Worm (Caenorhabditis elegans) whole organism, L3 larva: ENCODE data around the gene F43C1.7.

Experiments used
- R02D3.7 ChIP-seq: fragments of 150-350 bp; optimal IDR thresholded peaks from 2 replicates; lab custom pipeline; 2014; ENCODE audit warnings: missing biosample characterization, missing genetic modification characterization
- ZK546.5 ChIP-seq: sonication (generic microtip); optimal IDR thresholded peaks from 2 replicates; lab custom pipeline; 2017; ENCODE audit warnings: missing biosample characterization, missing genetic modification characterization
- aly-2 ChIP-seq: fragments of 150-350 bp; optimal IDR thresholded peaks from 2 replicates; lab custom pipeline; 2014; ENCODE audit warnings: missing biosample characterization, missing genetic modification characterization
- ama-1 ChIP-seq: fragments of 150-350 bp; optimal IDR thresholded peaks from 2 replicates; lab custom pipeline; 2018
- ceh-16 ChIP-seq: sonication (generic microtip); optimal IDR thresholded peaks from 2 replicates; lab custom pipeline; 2017; ENCODE audit warnings: missing biosample characterization, missing genetic modification characterization
- ceh-28 ChIP-seq: fragments of 150-350 bp; optimal IDR thresholded peaks from 2 replicates; lab custom pipeline; 2014; ENCODE audit warnings: missing biosample characterization, missing genetic modification reagents, missing genetic modification characterization
- ceh-82 ChIP-seq: fragments of 150-350 bp; optimal IDR thresholded peaks from 2 replicates; lab custom pipeline; 2014; ENCODE audit warnings: missing biosample characterization, missing genetic modification characterization
- ceh-9 ChIP-seq: sonication (generic microtip); optimal IDR thresholded peaks from 2 replicates; lab custom pipeline; 2018; ENCODE audit warnings: missing biosample characterization, missing genetic modification characterization
- egl-27 ChIP-seq: sonication (generic microtip); optimal IDR thresholded peaks from 4 replicates; lab custom pipeline; 2017; ENCODE audit warnings: missing biosample characterization, missing genetic modification reagents, missing genetic modification characterization
- egl-5 ChIP-seq: fragments of 150-350 bp; optimal IDR thresholded peaks from 2 replicates; lab custom pipeline; 2017; ENCODE audit warnings: missing biosample characterization, missing genetic modification reagents, missing genetic modification characterization, inconsistent platforms
- elt-1 ChIP-seq: fragments of 150-350 bp; optimal IDR thresholded peaks from 2 replicates; lab custom pipeline; 2014; ENCODE audit warnings: missing biosample characterization, missing genetic modification characterization
- elt-2 ChIP-seq: sonication (generic microtip); optimal IDR thresholded peaks from 2 replicates; lab custom pipeline; 2016; ENCODE audit warnings: missing genetic modification reagents, mild to moderate bottlenecking, missing genetic modification characterization, missing compliant biosample characterization
- elt-3 ChIP-seq, 3 experiments: fragments of 150-350 bp in 1 of 3; sonication (generic microtip) in 2 of 3; optimal IDR thresholded peaks; 2 replicates in 2 of 3; 4 replicates in 1 of 3; lab custom pipeline; 2014 to 2017; ENCODE audit warnings: missing biosample characterization in 3 of 3, missing genetic modification characterization in 3 of 3
- eor-1 ChIP-seq, 2 experiments: fragments of 150-350 bp; optimal IDR thresholded peaks; 2 replicates each; lab custom pipeline; 2014 to 2018; ENCODE audit warnings: missing biosample characterization in 2 of 2, missing genetic modification characterization in 2 of 2
- fkh-10 ChIP-seq: sonication (generic microtip); optimal IDR thresholded peaks from 2 replicates; lab custom pipeline; 2017; ENCODE audit warnings: missing biosample characterization, missing genetic modification reagents, missing genetic modification characterization
- fkh-2 ChIP-seq: fragments of 150-350 bp; optimal IDR thresholded peaks from 2 replicates; lab custom pipeline; 2014; ENCODE audit warnings: missing biosample characterization, missing genetic modification reagents, missing genetic modification characterization
- fos-1 ChIP-seq: fragments of 150-350 bp; optimal IDR thresholded peaks from 2 replicates; lab custom pipeline; 2014; ENCODE audit warnings: missing biosample characterization, missing genetic modification characterization
- hmg-11 ChIP-seq: sonication (generic microtip); optimal IDR thresholded peaks from 2 replicates; lab custom pipeline; 2016; ENCODE audit warnings: missing genetic modification characterization, missing compliant biosample characterization
- jun-1 ChIP-seq: fragments of 150-350 bp; optimal IDR thresholded peaks from 2 replicates; lab custom pipeline; 2014; ENCODE audit warnings: missing biosample characterization, missing genetic modification reagents, missing genetic modification characterization
- lin-15B ChIP-seq: fragments of 150-350 bp; optimal IDR thresholded peaks from 2 replicates; lab custom pipeline; 2014; ENCODE audit warnings: missing biosample characterization, missing genetic modification characterization
- lin-39 ChIP-seq: fragments of 150-350 bp; optimal IDR thresholded peaks from 2 replicates; lab custom pipeline; 2018; ENCODE audit warnings: missing biosample characterization, missing genetic modification reagents, missing genetic modification characterization
- lsy-12 ChIP-seq: sonication (generic microtip); optimal IDR thresholded peaks from 2 replicates; lab custom pipeline; 2016; ENCODE audit warnings: mild to moderate bottlenecking, missing genetic modification characterization, missing compliant biosample characterization
- mdl-1 ChIP-seq: fragments of 150-350 bp; optimal IDR thresholded peaks from 2 replicates; lab custom pipeline; 2014; ENCODE audit warnings: missing biosample characterization, missing genetic modification characterization
- mml-1 ChIP-seq: fragments of 150-350 bp; sonication (generic microtip); optimal IDR thresholded peaks from 3 replicates; lab custom pipeline; 2014; ENCODE audit warnings: missing biosample characterization, missing genetic modification characterization
- nfya-1 ChIP-seq: sonication (generic microtip); optimal IDR thresholded peaks from 2 replicates; lab custom pipeline; 2017; ENCODE audit warnings: missing genetic modification characterization, mild to moderate bottlenecking, missing compliant biosample characterization, antibody characterized with exemption, moderate library complexity; ENCODE audit not compliant: insufficient read depth
- nhr-11 ChIP-seq: fragments of 150-350 bp; optimal IDR thresholded peaks from 2 replicates; lab custom pipeline; 2014; ENCODE audit warnings: missing biosample characterization, missing genetic modification characterization
- nhr-23 ChIP-seq: fragments of 150-350 bp; optimal IDR thresholded peaks from 2 replicates; lab custom pipeline; 2014; ENCODE audit warnings: missing biosample characterization, missing genetic modification reagents, missing genetic modification characterization
- nhr-237 ChIP-seq: fragments of 150-350 bp; optimal IDR thresholded peaks from 2 replicates; lab custom pipeline; 2014; ENCODE audit warnings: missing biosample characterization, missing genetic modification characterization
- nhr-25 ChIP-seq: sonication (generic microtip); optimal IDR thresholded peaks from 2 replicates; lab custom pipeline; 2017; ENCODE audit warnings: missing biosample characterization, missing genetic modification characterization
- nhr-28 ChIP-seq: fragments of 150-350 bp; optimal IDR thresholded peaks from 2 replicates; lab custom pipeline; 2014; ENCODE audit warnings: missing biosample characterization, missing genetic modification characterization
- nhr-43 ChIP-seq: sonication (generic microtip); optimal IDR thresholded peaks from 2 replicates; lab custom pipeline; 2016; ENCODE audit warnings: mild to moderate bottlenecking, missing genetic modification characterization, missing compliant biosample characterization; ENCODE audit not compliant: poor library complexity, severe bottlenecking
- nhr-67 ChIP-seq: fragments of 150-350 bp; optimal IDR thresholded peaks from 2 replicates; lab custom pipeline; 2014; ENCODE audit warnings: missing biosample characterization, missing genetic modification characterization
- nhr-76 ChIP-seq: fragments of 150-350 bp; sonication (generic microtip); optimal IDR thresholded peaks from 5 replicates; lab custom pipeline; 2014; ENCODE audit warnings: missing biosample characterization, missing genetic modification characterization
- nhr-77 ChIP-seq: fragments of 150-350 bp; optimal IDR thresholded peaks from 2 replicates; lab custom pipeline; 2014; ENCODE audit warnings: missing biosample characterization, missing genetic modification characterization
- pha-4 ChIP-seq: fragments of 150-350 bp; optimal IDR thresholded peaks from 2 replicates; lab custom pipeline; 2014; ENCODE audit warnings: missing biosample characterization, missing genetic modification reagents, missing genetic modification characterization
- pqm-1 ChIP-seq: fragments of 150-350 bp; optimal IDR thresholded peaks from 2 replicates; lab custom pipeline; 2017; ENCODE audit warnings: missing biosample characterization, missing genetic modification characterization, inconsistent platforms
- sea-2 ChIP-seq: fragments of 150-350 bp; sonication (generic microtip); optimal IDR thresholded peaks from 4 replicates; lab custom pipeline; 2014; ENCODE audit warnings: missing biosample characterization, missing genetic modification reagents, missing genetic modification characterization
- skn-1 ChIP-seq: fragments of 150-350 bp; optimal IDR thresholded peaks from 2 replicates; lab custom pipeline; 2014; ENCODE audit warnings: missing biosample characterization, missing genetic modification characterization
- snpc-4 ChIP-seq: fragments of 150-350 bp; optimal IDR thresholded peaks from 2 replicates; lab custom pipeline; 2014; ENCODE audit warnings: missing biosample characterization, missing genetic modification characterization
- tbx-2 ChIP-seq: sonication (generic microtip); optimal IDR thresholded peaks from 2 replicates; lab custom pipeline; 2016; ENCODE audit warnings: mild to moderate bottlenecking, missing genetic modification characterization, missing compliant biosample characterization
- unc-39 ChIP-seq: sonication (generic microtip); optimal IDR thresholded peaks from 4 replicates; lab custom pipeline; 2017; ENCODE audit warnings: missing biosample characterization, missing genetic modification characterization
- unc-62 ChIP-seq: fragments of 150-350 bp; sonication (generic microtip); optimal IDR thresholded peaks from 4 replicates; lab custom pipeline; 2014; ENCODE audit warnings: missing biosample characterization, missing genetic modification reagents, missing genetic modification characterization
- zag-1 ChIP-seq: fragments of 150-350 bp; optimal IDR thresholded peaks from 2 replicates; lab custom pipeline; 2014; ENCODE audit warnings: missing biosample characterization, missing genetic modification characterization
- ztf-11 ChIP-seq: fragments of 150-350 bp; optimal IDR thresholded peaks from 2 replicates; lab custom pipeline; 2014; ENCODE audit warnings: missing biosample characterization, missing genetic modification characterization

Gene F43C1.7

DNA sequence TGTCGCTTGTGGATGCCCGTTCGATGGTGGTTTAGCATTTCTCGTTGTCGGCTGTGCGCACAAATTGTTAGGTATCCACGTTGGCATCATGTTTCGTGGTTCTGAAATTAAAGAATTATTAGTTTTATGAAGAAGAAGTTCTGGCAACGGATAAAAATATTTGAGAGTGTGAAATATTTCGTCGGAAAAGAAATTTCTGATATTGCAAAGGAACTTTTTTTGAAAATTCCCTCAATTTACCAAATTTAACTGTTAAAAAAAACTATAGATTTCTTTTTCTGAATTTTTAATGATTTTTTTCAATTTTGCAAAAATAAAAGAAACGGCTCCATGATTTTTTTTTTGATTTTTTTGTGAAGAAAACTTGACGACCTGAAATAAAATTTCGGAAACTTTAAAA, 14.4 kb downstream of the F43C1.7 start, which contains the start of gene mpk-1:
mpk-1 (minus strand) TSS at position 101 of the 400 bp plus-strand sequence.
- TF ChIP-seq nhr-76 (no peak), aly-2 (tag; lab: Kevin White, UChicago) (no peak), ceh-9 (no peak), skn-1 (no peak), R02D3.7 (tag; lab: Kevin White, UChicago) (no peak), ztf-11 (tag; lab: Kevin White, UChicago) (no peak), nhr-28 (no peak), hmg-11 (tag; lab: Kevin White, UChicago) (no peak), zag-1 (tag; lab: Kevin White, UChicago) (no peak), pha-4 (tag; lab: Kevin White, UChicago) (no peak), fkh-10 (no peak), ama-1 (lab: Kevin White, UChicago) (no peak), snpc-4 (tag; lab: Kevin White, UChicago) (no peak)

DNA sequence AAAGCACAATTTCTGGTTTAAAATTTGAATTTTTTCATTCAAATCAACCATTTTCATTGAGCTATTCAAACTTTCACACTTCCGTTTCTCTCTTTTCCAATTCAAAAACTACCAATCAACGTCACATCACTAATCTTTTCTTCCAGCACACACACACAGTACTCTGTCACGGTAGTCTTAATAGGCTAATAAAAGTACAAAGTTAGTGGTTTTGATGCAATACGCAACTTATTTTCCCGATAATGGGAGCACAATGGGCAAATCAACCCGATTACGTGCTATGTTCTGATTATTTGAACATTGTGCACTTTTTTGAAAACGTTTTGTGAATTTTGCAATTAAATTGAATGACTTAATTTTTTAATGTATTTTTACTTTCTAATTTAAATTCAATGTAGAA, 15.0 kb downstream of the F43C1.7 start:
- TF ChIP-seq nfya-1, result peak; percentile 30
- no peak for TF ChIP-seq nhr-25 (tag; lab: Kevin White, UChicago)
- TF ChIP-seq fkh-2 (tag; lab: Kevin White, UChicago), result no peak
- TF ChIP-seq nhr-77, result no peak
- peak; percentile 75 for TF ChIP-seq elt-2 (tag; lab: Kevin White, UChicago)
- TF ChIP-seq mml-1 (tag; lab: Kevin White, UChicago), result no peak
- no peak for TF ChIP-seq ceh-28 (tag; lab: Kevin White, UChicago)
- no peak for TF ChIP-seq nhr-43 (tag; lab: Kevin White, UChicago)
- no peak for TF ChIP-seq eor-1 (tag; optimal IDR thresholded peaks at IDR 0.05; lab: Kevin White, UChicago)
- no peak for TF ChIP-seq fos-1
- no peak for TF ChIP-seq nhr-67 (tag; lab: Kevin White, UChicago)
- no peak for TF ChIP-seq mdl-1 (tag; lab: Kevin White, UChicago)
- no peak for TF ChIP-seq lsy-12 (tag; lab: Kevin White, UChicago)
- TF ChIP-seq ztf-11 (tag; lab: Kevin White, UChicago), result no peak
- no peak for TF ChIP-seq skn-1
- TF ChIP-seq pqm-1 (tag; lab: Kevin White, UChicago), result peak; percentile 56
- TF ChIP-seq ZK546.5 (tag; lab: Kevin White, UChicago), result no peak
- TF ChIP-seq fkh-10, result no peak
- no peak for TF ChIP-seq nhr-11 (tag; lab: Kevin White, UChicago)

DNA sequence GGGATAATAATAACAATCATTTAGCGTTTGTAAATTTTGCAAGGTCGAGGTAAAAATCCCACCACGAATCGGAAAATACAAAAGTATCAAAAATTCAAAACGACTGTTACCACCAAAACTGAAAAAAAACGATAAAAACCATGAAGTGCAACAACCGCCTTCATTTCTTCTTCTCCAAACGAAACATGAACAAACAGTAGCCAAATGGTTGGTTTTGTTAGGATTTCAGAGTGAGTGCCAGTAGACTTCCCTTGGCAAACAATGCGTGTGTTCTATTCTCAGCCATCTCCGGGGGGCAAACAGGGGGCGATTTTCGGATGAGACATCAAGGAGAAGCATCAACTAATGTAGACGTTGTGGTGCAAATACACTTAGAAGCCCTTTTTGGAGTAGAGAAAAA, 17.7 kb downstream of the F43C1.7 start:
- TF ChIP-seq hmg-11 (tag; lab: Kevin White, UChicago) (peak; percentile 5), elt-3 (tag; optimal IDR thresholded peaks at IDR 0.05; lab: Kevin White, UChicago) (no peak)

DNA sequence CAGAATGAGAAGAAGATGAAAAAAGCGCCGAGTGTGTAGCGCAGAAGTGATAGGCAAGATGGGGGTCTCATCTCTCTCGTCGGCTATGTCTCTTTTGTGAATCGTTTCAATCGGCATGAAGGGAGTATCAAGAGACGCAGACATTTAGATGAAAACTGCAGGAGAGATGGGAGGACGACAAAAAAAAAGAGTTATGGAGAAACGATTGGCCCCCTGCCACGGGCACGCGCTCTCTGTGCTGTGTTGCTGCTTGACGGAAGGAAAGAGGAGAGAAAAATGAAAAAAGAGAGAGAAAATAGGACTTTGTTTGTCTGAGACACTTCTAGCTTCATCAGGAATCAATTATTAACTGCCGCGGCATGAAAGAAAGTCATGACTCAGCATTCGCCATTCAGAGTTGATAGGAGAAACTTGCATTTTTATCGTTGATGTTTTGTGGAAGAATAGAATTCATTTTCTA, 18.7 kb downstream of the F43C1.7 start:
- TF ChIP-seq sea-2 (GFP tag; lab: Kevin White, UChicago) (peak; percentile 38), elt-1 (tag; lab: Kevin White, UChicago) (peak; percentile 48), nfya-1 (peak; percentile 95), nhr-11 (tag; lab: Kevin White, UChicago) (peak; percentile 88), fkh-10 (no peak), nhr-23 (peak; percentile 26), zag-1 (tag; lab: Kevin White, UChicago) (peak; percentile 56), eor-1 (tag; optimal IDR thresholded peaks at IDR 0.05; lab: Kevin White, UChicago) (no peak), fos-1 (peak; percentile 45), egl-5 (tag; lab: Kevin White, UChicago) (peak; percentile 95), ceh-28 (tag; lab: Kevin White, UChicago) (peak; percentile 27), pha-4 (tag; lab: Kevin White, UChicago) (peak; percentile 81), egl-27 (tag; lab: Kevin White, UChicago) (peak; percentile 76), ZK546.5 (tag; lab: Kevin White, UChicago) (no peak), hmg-11 (tag; lab: Kevin White, UChicago) (peak; percentile 92), nhr-77 (no peak), mdl-1 (tag; lab: Kevin White, UChicago) (peak; percentile 81), skn-1 (peak; percentile 74), nhr-76 (no peak), jun-1 (peak; percentile 93), ama-1 (lab: Kevin White, UChicago) (no peak), tbx-2 (tag; lab: Kevin White, UChicago) (peak; percentile 71), lin-15B (tag; lab: Kevin White, UChicago) (peak; percentile 58), ceh-82 (peak; percentile 28), nhr-237 (tag; lab: Kevin White, UChicago) (no peak), ceh-16 (tag; lab: Kevin White, UChicago) (no peak), unc-62 (GFP tag; lab: Kevin White, UChicago) (peak; percentile 49), pqm-1 (tag; lab: Kevin White, UChicago) (peak; percentile 62), nhr-67 (tag; lab: Kevin White, UChicago) (no peak), elt-2 (tag; lab: Kevin White, UChicago) (peak; percentile 86), lin-39 (tag; lab: Kevin White, UChicago) (peak; percentile 95), nhr-43 (tag; lab: Kevin White, UChicago) (peak; percentile 51), R02D3.7 (tag; lab: Kevin White, UChicago) (peak; percentile 35), snpc-4 (tag; lab: Kevin White, UChicago) (peak; percentile 11), unc-39 (tag; lab: Kevin White, UChicago) (peak; percentile 14), fkh-2 (tag; lab: Kevin White, UChicago) (peak; percentile 41), aly-2 (tag; lab: Kevin White, UChicago) (no peak)
